Worm (Caenorhabditis elegans): ENCODE data around the gene srt-41.

- TF ChIP-seq him-1 (tag; optimal IDR thresholded peaks at IDR 0.05): no peak
- no peak for TF ChIP-seq W03F9.2 (tag; optimal IDR thresholded peaks at IDR 0.05)
Observed at ce11 chrV:1841744-1842143, 38.8 kb upstream of the srt-41 start, which contains the start of gene T10B5.8.

Measured in whole organism, L4/young adult.